Fruit fly (Drosophila melanogaster) whole organism, embryonic: Measurements from ENCODE around the gene CG13481.

ENCODE experiments used
- Bgb ChIP-seq: fragments of 200-800 bp; sonication (Bioruptor generic); IDR thresholded peaks from 2 replicates; pipeline ENCODE4 v1.3.6; 2022; ENCODE audit warnings: missing biosample characterization, missing genetic modification characterization; ENCODE audit not compliant: partially characterized antibody
- CG10959 ChIP-seq: fragments of 200-800 bp; sonication (Bioruptor generic); IDR thresholded peaks from 2 replicates; pipeline ENCODE4 v1.3.6; 2022; ENCODE audit warnings: missing biosample characterization, missing genetic modification characterization
- CG12659 ChIP-seq: fragments of 200-800 bp; sonication (Bioruptor generic); optimal IDR thresholded peaks from 3 replicates; lab custom pipeline; 2017; ENCODE audit warnings: mild to moderate bottlenecking, missing biosample characterization, missing genetic modification reagents, missing genetic modification characterization
- CG14710 ChIP-seq: fragments of 200-800 bp; sonication (Bioruptor generic); optimal IDR thresholded peaks from 3 replicates; lab custom pipeline; 2019; ENCODE audit warnings: missing biosample characterization, mild to moderate bottlenecking, missing genetic modification characterization, moderate library complexity
- CG15073 ChIP-seq: fragments of 200-800 bp; sonication (Bioruptor generic); optimal IDR thresholded peaks from 2 replicates; lab custom pipeline; 2016; ENCODE audit warnings: missing biosample characterization, missing genetic modification characterization
- CG15514 ChIP-seq: fragments of 200-800 bp; sonication (Bioruptor generic); optimal IDR thresholded peaks from 3 replicates; lab custom pipeline; 2017; ENCODE audit warnings: missing biosample characterization, missing genetic modification characterization, mild to moderate bottlenecking, moderate library complexity, missing genetic modification reagents
- CG16863 ChIP-seq: fragments of 200-800 bp; sonication (Bioruptor generic); optimal IDR thresholded peaks from 3 replicates; lab custom pipeline; 2016; ENCODE audit warnings: missing biosample characterization, missing genetic modification characterization
- CG18262 ChIP-seq: fragments of 200-800 bp; optimal IDR thresholded peaks from 3 replicates; lab custom pipeline; 2019; ENCODE audit warnings: missing biosample characterization, mild to moderate bottlenecking, missing genetic modification characterization, moderate library complexity
- CG18764 ChIP-seq: fragments of 200-800 bp; sonication (Bioruptor generic); optimal IDR thresholded peaks from 3 replicates; lab custom pipeline; 2016; ENCODE audit warnings: missing biosample characterization, missing genetic modification characterization
- CG2678 ChIP-seq: fragments of 200-800 bp; sonication (Bioruptor generic); optimal IDR thresholded peaks from 3 replicates; lab custom pipeline; 2019; ENCODE audit warnings: missing biosample characterization, mild to moderate bottlenecking, missing genetic modification characterization, moderate library complexity
- CG32532 ChIP-seq: fragments of 200-800 bp; sonication (Bioruptor generic); IDR thresholded peaks from 2 replicates; pipeline ENCODE4 v1.3.6; 2022; ENCODE audit warnings: missing biosample characterization, missing genetic modification characterization
- CG32767 ChIP-seq: fragments of 200-800 bp; sonication (Bioruptor generic); IDR thresholded peaks from 2 replicates; pipeline ENCODE4 v1.3.6; 2022; ENCODE audit warnings: missing biosample characterization, missing genetic modification characterization
- CG33557 ChIP-seq: fragments of 200-800 bp; sonication (Bioruptor generic); optimal IDR thresholded peaks from 2 replicates; lab custom pipeline; 2019; ENCODE audit warnings: missing biosample characterization, mild to moderate bottlenecking, missing genetic modification characterization, moderate library complexity
- CG3726 ChIP-seq: fragments of 200-800 bp; sonication (Bioruptor generic); IDR thresholded peaks from 3 replicates; pipeline ENCODE4, ENCODE4 v1.3.6; 2022; ENCODE audit warnings: missing biosample characterization, missing genetic modification characterization
- CG4282 ChIP-seq: fragments of 200-800 bp; sonication (Bioruptor generic); optimal IDR thresholded peaks from 2 replicates; lab custom pipeline; 2016; ENCODE audit warnings: missing biosample characterization, missing genetic modification characterization
- CG4328 ChIP-seq: fragments of 200-800 bp; sonication (Bioruptor generic); optimal IDR thresholded peaks from 3 replicates; lab custom pipeline; 2017; ENCODE audit warnings: missing biosample characterization, missing genetic modification reagents, missing genetic modification characterization
- CG4404 ChIP-seq: fragments of 200-800 bp; sonication (Bioruptor generic); IDR thresholded peaks from 2 replicates; pipeline ENCODE4 v1.3.6; 2022; ENCODE audit warnings: missing biosample characterization, missing genetic modification characterization
- CG4617 ChIP-seq: fragments of 200-800 bp; sonication (Bioruptor generic); optimal IDR thresholded peaks from 3 replicates; lab custom pipeline; 2016; ENCODE audit warnings: missing biosample characterization, missing genetic modification characterization, borderline replicate concordance
- CG6254 ChIP-seq: fragments of 200-800 bp; sonication (Bioruptor generic); optimal IDR thresholded peaks from 3 replicates; lab custom pipeline; 2017; ENCODE audit warnings: mild to moderate bottlenecking, missing biosample characterization, missing genetic modification reagents, missing genetic modification characterization
- CG6272 ChIP-seq: fragments of 200-800 bp; sonication (Bioruptor generic); IDR thresholded peaks from 2 replicates; pipeline ENCODE4 v1.3.6; 2022; ENCODE audit warnings: missing biosample characterization, missing genetic modification characterization
- CG6765 ChIP-seq: fragments of 200-800 bp; sonication (Bioruptor generic); optimal IDR thresholded peaks from 3 replicates; lab custom pipeline; 2017; ENCODE audit warnings: missing biosample characterization, mild to moderate bottlenecking, missing genetic modification characterization
- Deaf1 ChIP-seq: fragments of 200-800 bp; optimal IDR thresholded peaks from 3 replicates; lab custom pipeline; 2019; ENCODE audit warnings: missing biosample characterization, mild to moderate bottlenecking, missing genetic modification characterization, moderate library complexity
- Ets97D ChIP-seq: fragments of 200-800 bp; sonication (Bioruptor generic); optimal IDR thresholded peaks from 3 replicates; lab custom pipeline; 2016; ENCODE audit warnings: missing biosample characterization, missing genetic modification characterization
- HLH3B ChIP-seq: fragments of 200-800 bp; sonication (Bioruptor generic); IDR thresholded peaks from 2 replicates; pipeline ENCODE4 v1.3.6; 2022; ENCODE audit warnings: missing biosample characterization, missing genetic modification characterization
- HmgZ ChIP-seq: fragments of 200-800 bp; sonication (Bioruptor generic); optimal IDR thresholded peaks from 2 replicates; lab custom pipeline; 2018; ENCODE audit warnings: missing biosample characterization, mild to moderate bottlenecking, missing genetic modification characterization
- Hr3 ChIP-seq: fragments of 200-800 bp; sonication (Bioruptor generic); optimal IDR thresholded peaks from 3 replicates; lab custom pipeline; 2016; ENCODE audit warnings: missing biosample characterization, missing genetic modification characterization
- PHDP ChIP-seq: fragments of 200-800 bp; sonication (Bioruptor generic); optimal IDR thresholded peaks from 3 replicates; lab custom pipeline; 2018; ENCODE audit warnings: missing biosample characterization, mild to moderate bottlenecking, missing genetic modification characterization, moderate library complexity
- Six4 ChIP-seq: fragments of 200-800 bp; sonication (Bioruptor generic); optimal IDR thresholded peaks from 2 replicates; lab custom pipeline; 2016; ENCODE audit warnings: missing biosample characterization, missing genetic modification characterization
- Sox102F ChIP-seq: fragments of 200-800 bp; sonication (Bioruptor generic); optimal IDR thresholded peaks from 2 replicates; lab custom pipeline; 2018; ENCODE audit warnings: missing biosample characterization, mild to moderate bottlenecking, missing genetic modification characterization, moderate library complexity
- Taf1 ChIP-seq: fragments of 200-800 bp; sonication (Bioruptor generic); IDR thresholded peaks from 2 replicates; pipeline ENCODE4 v1.3.6; 2022; ENCODE audit warnings: missing biosample characterization, missing genetic modification characterization
- Xbp1 ChIP-seq: fragments of 200-800 bp; sonication (Bioruptor generic); optimal IDR thresholded peaks from 3 replicates; lab custom pipeline; 2016; ENCODE audit warnings: missing biosample characterization, mild to moderate bottlenecking, missing genetic modification characterization
- br ChIP-seq: fragments of >200 bp; optimal IDR thresholded peaks from 2 replicates; lab custom pipeline; 2017
- chm ChIP-seq: fragments of 200-800 bp; sonication (Bioruptor generic); IDR thresholded peaks from 2 replicates; pipeline ENCODE4 v1.3.6; 2022; ENCODE audit warnings: missing biosample characterization, missing genetic modification characterization
- croc ChIP-seq: fragments of 200-800 bp; sonication (Bioruptor generic); conservative IDR thresholded peaks from 3 replicates; pipeline ENCODE4 v1.3.6; 2022; ENCODE audit warnings: missing biosample characterization, missing genetic modification characterization
- en ChIP-seq: fragments of 200-800 bp; sonication (Bioruptor generic); optimal IDR thresholded peaks from 2 replicates; lab custom pipeline; 2016; ENCODE audit warnings: missing biosample characterization, missing genetic modification characterization
- eyg ChIP-seq: fragments of 200-800 bp; sonication (Bioruptor generic); optimal IDR thresholded peaks from 3 replicates; lab custom pipeline; 2016; ENCODE audit warnings: missing biosample characterization, missing genetic modification characterization
- gcm2 ChIP-seq: fragments of 200-800 bp; sonication (Bioruptor generic); optimal IDR thresholded peaks from 2 replicates; lab custom pipeline; 2016; ENCODE audit warnings: missing biosample characterization, missing genetic modification characterization
- grau ChIP-seq: fragments of 200-800 bp; optimal IDR thresholded peaks from 3 replicates; lab custom pipeline; 2019; ENCODE audit warnings: missing biosample characterization, mild to moderate bottlenecking, missing genetic modification characterization, moderate library complexity
- gsb ChIP-seq: fragments of 200-800 bp; sonication (Bioruptor generic); IDR thresholded peaks from 2 replicates; pipeline ENCODE4 v1.3.6; 2022; ENCODE audit warnings: missing biosample characterization, missing genetic modification characterization
- lab ChIP-seq: fragments of 200-800 bp; sonication (Bioruptor generic); optimal IDR thresholded peaks from 3 replicates; lab custom pipeline; 2017; ENCODE audit warnings: missing biosample characterization, missing genetic modification characterization, mild to moderate bottlenecking, moderate library complexity, missing genetic modification reagents
- lmd ChIP-seq: fragments of 200-800 bp; sonication (Bioruptor generic); IDR thresholded peaks from 2 replicates; pipeline ENCODE4 v1.3.6; 2022; ENCODE audit warnings: missing biosample characterization, missing genetic modification characterization
- nerfin-1 ChIP-seq: fragments of 200-800 bp; sonication (Bioruptor generic); optimal IDR thresholded peaks from 3 replicates; lab custom pipeline; 2019; ENCODE audit warnings: missing biosample characterization, mild to moderate bottlenecking, missing genetic modification characterization, moderate library complexity
- phol ChIP-seq: fragments of 200-800 bp; sonication (Bioruptor generic); optimal IDR thresholded peaks from 3 replicates; lab custom pipeline; 2018; ENCODE audit warnings: missing biosample characterization, mild to moderate bottlenecking, missing genetic modification characterization, moderate library complexity
- pzg ChIP-seq: fragments of 200-800 bp; sonication (Bioruptor generic); optimal IDR thresholded peaks from 3 replicates; lab custom pipeline; 2018; ENCODE audit warnings: missing biosample characterization, mild to moderate bottlenecking, missing genetic modification characterization, moderate library complexity
- ranshi ChIP-seq: fragments of 200-800 bp; sonication (Bioruptor generic); IDR thresholded peaks from 2 replicates; pipeline ENCODE4 v1.3.6; 2022; ENCODE audit warnings: missing biosample characterization, missing genetic modification characterization
- run ChIP-seq: fragments of 200-800 bp; sonication (Bioruptor generic); optimal IDR thresholded peaks from 3 replicates; lab custom pipeline; 2018; ENCODE audit warnings: missing biosample characterization, mild to moderate bottlenecking, missing genetic modification characterization
- schlank ChIP-seq: fragments of 200-800 bp; sonication (Bioruptor generic); optimal IDR thresholded peaks from 2 replicates; lab custom pipeline; 2018; ENCODE audit warnings: missing biosample characterization, mild to moderate bottlenecking, missing genetic modification characterization
- tna ChIP-seq: fragments of 200-800 bp; sonication (Bioruptor generic); IDR thresholded peaks from 2 replicates; pipeline ENCODE4 v1.3.6; 2022; ENCODE audit warnings: missing biosample characterization, missing genetic modification characterization; ENCODE audit not compliant: partially characterized antibody
- vvl ChIP-seq: fragments of 200-800 bp; sonication (Bioruptor generic); IDR thresholded peaks from 2 replicates; pipeline ENCODE4 v1.3.6; 2022; ENCODE audit warnings: missing biosample characterization, missing genetic modification characterization

The CG13481 gene

DNA sequence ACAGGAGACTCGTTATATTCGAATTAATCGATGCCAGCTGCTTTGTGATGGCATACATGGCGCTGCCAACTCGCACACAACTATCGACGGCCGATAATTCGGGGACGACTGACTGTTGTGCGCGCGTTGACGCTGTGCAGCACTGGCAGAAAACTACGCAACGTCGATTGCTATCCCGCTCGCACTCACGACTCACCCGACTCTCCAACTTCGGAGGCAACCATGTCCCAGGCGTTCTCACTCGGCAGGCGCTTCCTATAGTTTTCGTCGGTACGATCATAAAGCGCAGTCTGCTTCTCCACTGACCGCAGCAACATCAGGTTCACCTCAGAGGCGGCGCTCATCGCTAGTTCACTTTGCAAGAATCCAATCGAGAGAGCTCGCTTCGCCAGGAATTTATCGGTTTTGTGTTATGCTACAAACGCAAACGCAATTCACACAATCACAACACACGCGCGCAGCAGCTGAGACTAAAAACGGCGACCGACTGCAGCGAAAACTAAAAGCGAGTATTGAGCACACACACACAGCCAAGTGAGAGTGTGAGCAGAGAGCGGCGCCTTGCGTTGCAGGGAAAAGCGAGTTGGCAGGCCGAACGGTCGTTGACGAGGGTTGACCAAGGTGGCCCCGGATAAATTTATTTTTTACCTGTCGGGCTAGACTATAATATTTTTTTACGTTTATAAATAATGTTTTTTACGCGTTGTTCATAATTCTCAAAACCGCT lies 40.1 kb upstream of the CG13481 start, which contains the start of gene stwl (continued):
- no peak; the same call in 1 of the 2 replicates for TF ChIP-seq chm (GFP tag; lab: Robert Waterston, UW)
- peak; percentile 68 for TF ChIP-seq pzg (GFP tag; lab: Kevin White, UChicago)
- no peak; the same call in 2 of the 3 replicates for TF ChIP-seq croc (GFP tag; lab: Robert Waterston, UW)
- TF ChIP-seq CG6272 (GFP tag; lab: Robert Waterston, UW): peak; percentile 43
- no peak for TF ChIP-seq CG18262 (tag; lab: Kevin White, UChicago)
- no peak for TF ChIP-seq CG15073 (GFP tag; lab: Kevin White, UChicago)
- peak; percentile 21 for TF ChIP-seq Sox102F (GFP tag; lab: Kevin White, UChicago)
- no peak for TF ChIP-seq gcm2
- peak; percentile 31 for TF ChIP-seq CG18764 (GFP tag; lab: Kevin White, UChicago)
- no peak for TF ChIP-seq Hr3 (GFP tag; lab: Kevin White, UChicago)
- no peak for TF ChIP-seq br (lab: Kevin White, UChicago)
- no peak for TF ChIP-seq CG32767
- peak; percentile 65 for TF ChIP-seq Xbp1 (GFP tag; lab: Kevin White, UChicago)
- TF ChIP-seq en (GFP tag; lab: Kevin White, UChicago): peak; percentile 25
- peak; percentile 57 for TF ChIP-seq CG4617 (GFP tag; lab: Kevin White, UChicago)
- peak; percentile 67 for TF ChIP-seq lab (GFP tag; lab: Kevin White, UChicago)
- peak; percentile 61 for TF ChIP-seq phol (tag; lab: Kevin White, UChicago)
- TF ChIP-seq CG16863 (GFP tag; lab: Kevin White, UChicago): peak; percentile 15
- peak; percentile 58 for TF ChIP-seq lmd
- TF ChIP-seq gsb (GFP tag; lab: Robert Waterston, UW): peak; percentile 15; the same call in 1 of the 2 replicates
- TF ChIP-seq HmgZ (tag; lab: Kevin White, UChicago): peak; percentile 18
- no peak for TF ChIP-seq schlank
- TF ChIP-seq CG6254 (GFP tag; lab: Kevin White, UChicago): no peak
- peak; percentile 77 for TF ChIP-seq vvl (GFP tag; lab: Robert Waterston, UW)
- TF ChIP-seq grau (tag; lab: Kevin White, UChicago): peak; percentile 5
- 0 out of 3 replicates have a peak, but pooled peaks have one; percentile 4 for TF ChIP-seq CG3726 (GFP tag; lab: Robert Waterston, UW)
- TF ChIP-seq Deaf1 (tag; lab: Kevin White, UChicago): peak; percentile 77
- TF ChIP-seq CG6765 (GFP tag; lab: Kevin White, UChicago): no peak
- no peak for TF ChIP-seq PHDP (tag; lab: Kevin White, UChicago)
- TF ChIP-seq Taf1 (GFP tag; lab: Robert Waterston, UW): peak; percentile 50; the same call in 1 of the 2 replicates
- TF ChIP-seq nerfin-1 (tag; lab: Kevin White, UChicago): no peak
- TF ChIP-seq ranshi (GFP tag; lab: Robert Waterston, UW): peak; percentile 55
- peak; percentile 47 for TF ChIP-seq Six4 (GFP tag; lab: Kevin White, UChicago)
- TF ChIP-seq eyg (GFP tag; lab: Kevin White, UChicago): peak; percentile 9
- TF ChIP-seq CG33557: no peak
- TF ChIP-seq Ets97D (GFP tag; lab: Kevin White, UChicago): peak; percentile 84
- peak; percentile 51; the same call in 1 of the 2 replicates for TF ChIP-seq HLH3B (GFP tag; lab: Robert Waterston, UW)
- TF ChIP-seq CG12659: peak; percentile 37
- peak; percentile 7 for TF ChIP-seq CG14710 (tag; lab: Kevin White, UChicago)
- peak; percentile 68 for TF ChIP-seq CG32532 (GFP tag; lab: Robert Waterston, UW)
- peak; percentile 61 for TF ChIP-seq CG15514
- no peak for TF ChIP-seq CG2678
- TF ChIP-seq tna (GFP tag; lab: Robert Waterston, UW): peak; percentile 50
- TF ChIP-seq CG4404: peak; percentile 57
- peak; percentile 89 for TF ChIP-seq Bgb
- peak; percentile 46; the same call in 1 of the 2 replicates for TF ChIP-seq CG10959 (GFP tag; lab: Robert Waterston, UW)
- TF ChIP-seq CG4282 (GFP tag; lab: Kevin White, UChicago): peak; percentile 10
- TF ChIP-seq run (tag; lab: Kevin White, UChicago): no peak
- peak; percentile 3 for TF ChIP-seq CG4328 (GFP tag; lab: Kevin White, UChicago)
